Fruit fly (Drosophila melanogaster) whole organism, adult: Measurements from ENCODE around the gene CG1142.
A peak's percentile ranks its signal among the peaks of the same experiment; 100 is the strongest.

Experiments used
- CG11617 ChIP-seq: fragments of 200-800 bp; sonication (Bioruptor generic); optimal IDR thresholded peaks from 2 replicates; lab custom pipeline; 2017; ENCODE audit warnings: mild to moderate bottlenecking, missing biosample characterization, missing genetic modification reagents, missing genetic modification characterization
- CG12768 ChIP-seq: fragments of 200-800 bp; sonication (Bioruptor generic); optimal IDR thresholded peaks from 2 replicates; lab custom pipeline; 2017; ENCODE audit warnings: missing biosample characterization, missing genetic modification characterization, mild to moderate bottlenecking, moderate library complexity, missing genetic modification reagents
- CG1620 ChIP-seq: fragments of 200-800 bp; sonication (Bioruptor generic); optimal IDR thresholded peaks from 2 replicates; lab custom pipeline; 2016; ENCODE audit warnings: missing biosample characterization, missing genetic modification characterization
- CG33017 ChIP-seq: fragments of 200-800 bp; sonication (Bioruptor generic); optimal IDR thresholded peaks from 2 replicates; lab custom pipeline; 2018; ENCODE audit warnings: missing biosample characterization, mild to moderate bottlenecking, missing genetic modification characterization, moderate library complexity
- CG5204 ChIP-seq: fragments of 200-800 bp; sonication (Bioruptor generic); optimal IDR thresholded peaks from 2 replicates; lab custom pipeline; 2016; ENCODE audit warnings: missing biosample characterization, missing genetic modification characterization
- Clk ChIP-seq: fragments of 200-800 bp; sonication (Bioruptor generic); optimal IDR thresholded peaks from 2 replicates; lab custom pipeline; 2017; ENCODE audit warnings: missing biosample characterization, missing genetic modification characterization
- Hr96 ChIP-seq: fragments of 200-800 bp; sonication (Bioruptor generic); optimal IDR thresholded peaks from 2 replicates; lab custom pipeline; 2016; ENCODE audit warnings: missing biosample characterization, missing genetic modification characterization
- Mnt ChIP-seq: fragments of 200-800 bp; sonication (Bioruptor generic); optimal IDR thresholded peaks from 2 replicates; lab custom pipeline; 2016; ENCODE audit warnings: missing biosample characterization, mild to moderate bottlenecking, missing genetic modification characterization
- bab1 ChIP-seq: fragments of 200-800 bp; sonication (Bioruptor generic); optimal IDR thresholded peaks from 3 replicates; lab custom pipeline; 2019; ENCODE audit warnings: missing biosample characterization, mild to moderate bottlenecking, missing genetic modification characterization, moderate library complexity
- cic ChIP-seq: fragments of 200-800 bp; sonication (Bioruptor generic); optimal IDR thresholded peaks from 2 replicates; lab custom pipeline; 2017; ENCODE audit warnings: missing biosample characterization, mild to moderate bottlenecking, missing genetic modification characterization, moderate library complexity
- cnc ChIP-seq, 2 experiments: fragments of >200 bp; optimal IDR thresholded peaks; 2 replicates each; lab custom pipeline; 2017
- kay ChIP-seq: fragments of 200-800 bp; sonication (Bioruptor generic); peaks from one replicate; lab custom pipeline; 2016; ENCODE audit warnings: missing biosample characterization, missing genetic modification characterization, borderline replicate concordance
- ovo ChIP-seq: fragments of 200-800 bp; sonication (Bioruptor generic); optimal IDR thresholded peaks from 2 replicates; lab custom pipeline; 2016; ENCODE audit warnings: missing biosample characterization, missing genetic modification characterization
- toe ChIP-seq: fragments of 200-800 bp; sonication (Bioruptor generic); optimal IDR thresholded peaks from 2 replicates; lab custom pipeline; 2016; ENCODE audit warnings: missing biosample characterization, missing genetic modification characterization

DNA sequence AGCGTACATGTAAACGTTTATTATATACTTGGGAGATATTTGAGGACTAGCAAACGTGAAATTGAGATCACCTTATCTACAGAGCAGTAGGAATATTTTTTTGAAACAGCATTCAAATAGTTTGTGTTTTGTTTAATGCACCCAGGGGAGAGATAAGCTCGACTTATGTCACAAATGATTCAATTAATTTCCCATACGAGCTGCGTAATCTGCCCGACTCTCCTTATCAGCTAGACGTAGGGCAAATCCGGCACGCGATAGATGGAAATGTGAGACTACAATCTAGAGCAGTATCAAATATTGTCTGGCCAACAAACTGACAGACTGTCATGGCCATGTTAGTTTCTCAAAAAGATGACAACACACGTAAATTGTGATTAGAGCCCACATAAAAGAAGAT, 25.9 kb upstream of the CG1142 start:
- TF ChIP-seq cnc (optimal IDR thresholded peaks at IDR 0.05; lab: Kevin White, UChicago) = no peak
- peak; percentile 10 for TF ChIP-seq cic (GFP tag; lab: Kevin White, UChicago)
- TF ChIP-seq kay (GFP tag; lab: Kevin White, UChicago) = peak; percentile 89
- TF ChIP-seq Hr96 (GFP tag; lab: Kevin White, UChicago) = no peak
- no peak for TF ChIP-seq Mnt (GFP tag; lab: Kevin White, UChicago)
- TF ChIP-seq CG11617 = no peak
- TF ChIP-seq CG1620 (GFP tag; lab: Kevin White, UChicago) = no peak
- no peak for TF ChIP-seq Clk
- no peak for TF ChIP-seq CG33017 (tag; lab: Kevin White, UChicago)
- TF ChIP-seq CG5204 (GFP tag; lab: Kevin White, UChicago) = no peak
- TF ChIP-seq CG12768 = no peak
- TF ChIP-seq toe (GFP tag; lab: Kevin White, UChicago) = no peak
- TF ChIP-seq bab1 (GFP tag; lab: Kevin White, UChicago) = no peak
- TF ChIP-seq ovo = no peak
